Worm (Caenorhabditis elegans) whole organism, dauer: ENCODE results near the gene ZK686.2.

Experiments
- unc-62 ChIP-seq: sonication (generic microtip); optimal IDR thresholded peaks from 2 replicates; lab custom pipeline; 2017; ENCODE audit warnings: missing biosample characterization, missing genetic modification reagents, missing genetic modification characterization

Gene ZK686.2

DNA sequence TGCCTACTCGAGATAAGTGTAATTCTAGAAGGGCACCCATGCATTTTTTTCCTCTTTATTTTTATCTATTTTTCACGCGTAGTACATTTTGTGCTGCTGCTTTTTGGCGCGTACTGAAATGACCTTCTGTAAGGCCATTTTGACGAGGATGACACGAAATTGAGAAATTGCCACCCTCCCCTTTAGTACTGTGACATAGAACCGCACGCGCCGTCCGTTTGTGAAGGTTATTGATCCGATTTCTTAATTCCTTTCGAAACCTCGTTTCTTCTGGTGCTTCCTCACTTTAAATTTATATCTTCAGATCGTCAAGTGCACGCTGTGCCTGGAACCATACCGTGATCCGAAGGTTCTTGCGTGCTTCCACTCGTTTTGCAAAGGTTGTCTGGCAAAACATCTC, 34.8 kb downstream of the ZK686.2 start:
- no peak for TF ChIP-seq unc-62

DNA sequence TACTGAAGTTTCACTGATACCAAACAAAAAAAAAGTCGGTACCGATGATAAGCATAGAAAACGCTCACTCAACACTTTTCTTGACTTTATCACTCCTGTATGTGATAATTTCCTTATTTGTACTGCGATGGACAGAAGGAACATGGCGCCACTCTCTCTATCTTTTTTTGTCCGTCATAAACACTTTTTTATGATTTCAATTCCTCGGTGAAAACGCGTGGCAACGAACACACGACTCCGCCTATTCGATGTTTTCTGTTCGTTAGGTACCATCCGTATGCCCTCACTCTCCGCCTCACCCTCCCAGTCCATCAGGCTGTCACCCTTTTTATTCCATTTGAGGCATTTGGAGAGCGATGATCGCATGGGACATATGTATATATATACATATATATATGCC, 35.5 kb downstream of the ZK686.2 start:
- TF ChIP-seq unc-62 = no peak

DNA sequence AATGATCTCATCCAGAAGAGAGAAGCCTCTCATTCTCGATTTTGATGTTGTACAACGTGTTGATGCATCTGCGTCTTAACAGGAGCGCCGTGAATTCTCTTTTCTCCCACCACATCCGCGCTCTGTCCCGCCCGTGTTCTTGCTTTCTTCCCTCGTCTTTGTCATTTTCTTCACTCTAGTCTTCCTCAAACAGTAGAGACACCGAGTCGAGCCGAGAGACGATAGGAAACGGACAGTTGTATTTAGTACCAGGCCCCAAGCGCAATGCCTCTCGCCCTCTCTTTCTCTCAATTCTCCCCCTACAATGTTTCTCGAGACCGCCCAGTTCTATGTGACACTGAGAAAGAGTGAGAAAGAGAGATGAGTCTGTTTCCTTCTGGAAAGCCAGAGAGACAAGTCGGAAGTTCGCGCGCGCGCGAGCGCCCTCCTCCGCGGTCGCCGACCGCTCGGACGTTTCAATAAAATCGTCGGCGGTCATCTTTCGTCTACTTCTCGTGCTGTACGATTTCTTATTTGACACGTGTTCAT, 36.3 kb downstream of the ZK686.2 start, which contains the start of gene ZK112.4:
Gene ZK112.4, minus strand, starts transcription at position 478 of the 528 bp plus-strand sequence.
- no peak for TF ChIP-seq unc-62

DNA sequence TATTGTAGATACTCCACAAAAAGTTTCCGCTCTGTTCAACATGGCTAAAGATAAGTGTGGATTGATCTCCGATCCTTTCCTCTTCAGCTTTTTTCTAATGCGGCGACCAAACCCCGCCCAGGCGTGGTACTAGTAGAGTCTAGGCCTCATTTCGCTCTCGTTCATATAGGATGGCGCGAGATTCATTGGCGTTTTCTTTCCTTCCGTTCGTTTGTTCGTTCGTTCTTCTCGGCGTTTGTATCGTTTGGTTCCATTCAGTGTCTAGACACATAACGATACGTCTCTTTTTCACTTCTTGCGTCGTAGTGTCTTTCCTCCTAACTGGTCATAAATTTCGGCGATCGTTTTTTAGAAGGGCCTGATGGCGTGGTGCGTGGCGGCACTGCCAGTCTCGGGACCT, 36.8 kb downstream of the ZK686.2 start:
- no peak for TF ChIP-seq unc-62

DNA sequence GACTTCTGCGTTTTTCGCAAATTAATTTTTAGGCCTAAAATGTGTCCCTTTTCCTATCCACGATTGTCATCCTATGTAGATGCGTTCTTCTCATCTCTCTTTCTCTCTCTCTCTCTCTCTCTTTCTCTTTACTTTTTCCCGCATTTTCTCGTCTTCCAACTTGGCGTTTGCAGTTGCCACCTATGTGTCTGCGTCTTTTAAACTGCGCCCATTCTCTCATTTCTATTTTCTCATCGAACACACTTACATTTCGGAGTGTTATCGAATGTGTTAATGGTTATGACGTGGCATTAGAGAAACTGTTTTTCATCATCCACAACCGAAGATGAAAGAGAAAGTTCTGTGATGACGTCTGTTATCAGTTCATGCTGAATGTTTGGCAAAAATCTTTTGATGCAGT, 37.4 kb downstream of the ZK686.2 start:
- no peak for TF ChIP-seq unc-62

DNA sequence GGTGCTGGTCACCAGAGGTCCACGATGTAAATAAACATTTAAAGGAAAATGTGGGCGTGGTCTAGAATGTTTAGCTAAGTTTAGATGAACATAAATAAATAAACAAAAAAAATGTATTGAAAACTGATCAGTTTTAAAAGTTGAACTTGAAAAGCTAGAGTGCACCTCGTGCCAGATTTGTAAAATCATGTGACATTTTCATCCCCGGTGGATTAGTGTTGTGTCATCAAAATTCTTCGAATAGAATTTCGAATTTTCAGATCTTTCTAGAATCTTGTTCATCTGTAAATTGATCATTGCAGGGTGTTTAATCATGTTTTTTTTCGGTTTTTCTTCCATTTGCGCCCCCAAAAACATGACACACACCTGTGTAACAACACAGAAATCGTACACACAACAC, 39.4 kb downstream of the ZK686.2 start:
- TF ChIP-seq unc-62 = no peak

DNA sequence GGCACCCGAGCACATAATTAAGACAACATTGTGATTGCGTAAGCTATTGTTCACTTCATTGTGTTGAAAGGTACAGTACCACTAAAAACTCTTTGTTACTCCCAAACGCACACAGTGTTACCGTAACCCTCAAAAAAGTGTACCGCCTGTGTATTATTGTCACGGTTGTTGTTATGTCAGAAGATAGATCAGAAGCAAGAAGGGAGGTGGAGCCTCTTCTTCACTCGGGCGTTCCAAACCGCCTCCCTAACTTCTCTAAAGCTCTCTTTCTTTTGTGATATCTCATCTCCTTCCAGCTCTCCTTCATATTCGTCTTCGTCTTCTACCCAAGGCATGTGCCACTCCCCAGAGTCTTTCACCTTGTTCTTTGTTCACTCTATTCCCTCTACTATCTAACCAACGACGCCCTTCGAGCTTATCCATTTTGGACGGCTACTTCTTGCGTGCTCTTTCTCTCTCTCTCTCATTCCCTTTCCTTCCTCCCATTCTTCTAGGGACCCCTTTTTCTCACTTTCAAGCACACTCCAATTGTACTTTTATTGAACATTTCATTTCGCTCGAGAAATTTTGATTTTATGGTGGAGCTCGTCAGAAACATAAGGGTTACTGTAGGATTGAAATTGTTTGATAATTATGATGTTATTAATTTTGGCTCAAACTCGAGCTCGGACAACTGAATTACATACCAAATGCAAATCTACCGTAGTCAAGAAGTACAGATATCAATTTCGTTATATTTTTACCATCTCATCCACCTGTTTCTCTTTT, 40.2 kb downstream of the ZK686.2 start:
- no peak for TF ChIP-seq unc-62

DNA sequence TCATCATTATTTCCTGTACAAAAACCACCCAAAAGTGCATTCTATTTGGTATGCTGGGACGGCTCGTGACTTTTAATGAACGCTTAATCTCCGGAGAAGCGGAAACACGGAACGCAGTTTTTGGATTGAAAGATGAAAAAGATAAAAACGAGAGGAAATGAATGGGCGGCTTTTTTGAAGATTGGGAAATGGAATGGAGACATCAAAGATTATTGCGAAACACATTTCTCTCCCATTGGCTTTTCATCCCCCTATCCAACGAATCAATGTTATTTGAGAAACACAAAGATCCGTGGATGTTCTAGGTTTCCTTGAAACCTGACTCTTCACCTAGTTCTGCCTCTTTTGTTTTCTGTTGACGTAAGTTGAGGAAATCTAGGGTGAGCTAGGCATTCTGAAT, 41.4 kb downstream of the ZK686.2 start:
- TF ChIP-seq unc-62 = no peak

DNA sequence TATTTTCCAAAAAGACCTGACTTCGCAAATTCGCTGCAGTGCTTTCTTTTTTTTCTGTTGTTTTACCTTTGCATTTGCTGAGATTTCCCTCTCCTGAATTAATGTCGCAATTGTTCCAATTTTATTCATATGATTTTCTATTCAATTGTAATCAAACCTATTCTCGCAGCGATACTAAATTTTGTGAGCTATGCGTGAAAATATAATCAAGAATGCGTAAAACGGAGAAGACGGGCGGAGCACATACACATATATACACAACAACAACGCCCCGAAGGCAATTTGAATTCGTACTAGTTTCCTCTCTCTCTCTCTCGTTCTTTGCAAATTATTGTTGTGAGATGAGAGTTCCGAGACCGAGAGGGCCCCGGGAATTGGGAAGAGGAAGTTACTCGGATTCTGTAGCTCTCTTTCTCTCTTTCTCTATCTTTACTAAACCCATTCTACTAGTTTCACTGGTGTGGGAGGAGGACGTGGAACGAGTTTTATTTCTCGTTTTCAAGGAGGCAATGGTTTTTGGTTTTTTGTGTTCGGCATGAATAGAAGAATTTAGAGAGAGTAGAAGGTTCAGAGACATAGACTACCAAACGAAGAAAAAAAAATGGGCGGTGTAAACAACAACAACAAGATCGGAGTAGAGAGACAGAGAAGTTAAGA, 42.3 kb downstream of the ZK686.2 start:
- TF ChIP-seq unc-62 = no peak

DNA sequence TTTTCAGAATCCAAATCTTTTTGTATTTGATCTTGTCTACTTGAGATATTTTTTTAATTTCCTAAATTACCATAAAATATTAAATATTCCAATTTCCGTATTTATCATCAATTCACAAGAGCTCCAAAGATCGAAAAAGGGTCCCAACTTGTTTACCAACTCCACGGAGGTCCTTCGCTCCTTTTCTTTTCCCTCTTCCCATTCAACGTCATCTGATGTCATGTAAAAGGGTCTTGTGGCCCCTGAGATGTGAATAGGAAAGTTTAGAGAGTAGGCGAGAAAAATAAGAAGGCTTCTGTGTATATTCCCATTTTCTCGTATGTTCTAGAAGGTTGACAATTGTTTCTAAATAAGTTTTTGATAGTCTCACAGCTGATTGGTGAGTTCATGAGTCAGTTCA, 42.9 kb downstream of the ZK686.2 start:
- TF ChIP-seq unc-62 = no peak

DNA sequence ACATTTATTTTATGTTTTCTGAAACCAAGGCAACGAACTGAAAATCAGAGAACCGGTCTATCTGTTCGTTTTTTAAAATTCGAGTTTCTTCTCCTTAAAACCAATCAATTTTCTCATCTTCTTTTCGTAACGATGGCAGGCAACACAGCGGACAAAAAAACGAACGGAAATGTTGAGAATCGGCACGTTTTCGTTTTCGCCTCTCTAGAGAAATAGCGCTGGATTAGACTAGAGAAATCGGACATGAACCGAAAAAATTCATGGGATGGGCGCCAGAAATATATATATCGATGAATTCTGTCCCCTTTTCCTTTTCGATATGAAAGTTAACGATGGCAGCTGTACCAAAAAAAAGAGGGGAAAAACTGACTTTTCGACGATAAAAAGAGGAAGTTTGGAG, 43.4 kb downstream of the ZK686.2 start:
- TF ChIP-seq unc-62 = no peak

DNA sequence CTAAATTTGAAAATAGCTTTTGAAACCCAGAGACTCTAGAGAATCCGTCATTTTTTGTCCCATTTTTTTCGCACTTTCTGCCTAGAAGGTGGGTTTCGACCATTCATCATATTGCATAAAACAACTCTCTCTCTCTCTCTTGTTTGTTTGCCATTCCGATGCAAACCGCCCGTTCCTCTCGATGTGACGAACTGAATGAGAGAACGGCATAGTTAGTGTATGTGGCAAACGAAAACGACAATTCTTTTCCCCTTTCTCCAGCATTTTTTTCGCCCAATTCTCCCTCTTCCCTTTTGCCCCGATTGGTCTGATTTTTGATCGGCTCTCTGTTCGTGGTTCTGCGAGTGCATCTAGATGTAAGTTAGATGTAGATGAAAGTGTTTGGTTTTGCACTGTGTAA, 44.3 kb downstream of the ZK686.2 start:
- TF ChIP-seq unc-62 = no peak

DNA sequence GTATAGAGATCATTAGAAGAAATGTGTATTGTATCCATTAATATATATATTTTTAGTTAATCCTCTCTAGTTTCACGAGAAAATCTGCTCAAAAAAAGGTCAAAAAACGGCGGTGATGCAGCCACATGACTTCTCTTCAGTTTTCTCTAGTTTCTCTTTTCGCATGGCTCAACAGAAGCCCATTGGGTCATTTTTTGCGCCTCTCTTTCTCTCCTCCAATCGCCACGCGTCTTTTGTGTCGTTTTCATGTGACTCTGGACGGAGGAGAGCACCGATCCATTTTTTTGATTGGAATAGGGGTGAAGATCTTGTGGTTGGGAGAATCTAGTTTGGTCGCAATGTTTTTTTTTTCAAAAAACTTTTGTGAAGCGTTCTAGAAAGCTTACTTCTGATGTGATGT, 45.0 kb downstream of the ZK686.2 start:
- no peak for TF ChIP-seq unc-62

DNA sequence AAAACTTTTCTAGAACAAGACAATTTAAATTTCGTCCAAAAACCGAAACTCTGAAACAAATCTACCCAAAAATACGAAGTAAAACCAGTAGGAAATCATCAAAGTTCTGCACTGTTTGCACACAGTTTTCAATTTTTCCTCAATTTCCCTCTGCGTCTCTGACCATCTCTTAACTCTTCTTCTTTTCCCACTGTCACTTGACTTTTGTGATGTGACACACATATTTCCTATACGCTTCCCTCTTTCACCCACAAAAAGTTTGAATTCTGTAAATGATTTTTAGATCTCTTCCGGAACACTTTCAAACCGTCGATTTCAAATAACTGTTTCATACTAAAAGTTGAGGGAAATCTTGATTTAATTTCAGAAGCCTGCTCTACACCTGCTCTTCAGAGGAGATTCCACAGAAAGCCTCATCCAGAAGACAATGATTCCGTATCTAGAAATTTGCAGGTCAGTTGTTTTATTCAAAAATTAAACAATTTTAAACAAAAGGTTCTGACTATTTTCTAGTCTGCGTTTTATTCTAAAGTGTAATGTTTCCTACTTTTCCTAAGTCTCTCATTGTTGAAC, 46.4 kb downstream of the ZK686.2 start, which contains the start of gene ncl-1:
Gene ncl-1, plus strand, starts transcription at position 366 of the 573 bp plus-strand sequence.
- no peak for TF ChIP-seq unc-62

DNA sequence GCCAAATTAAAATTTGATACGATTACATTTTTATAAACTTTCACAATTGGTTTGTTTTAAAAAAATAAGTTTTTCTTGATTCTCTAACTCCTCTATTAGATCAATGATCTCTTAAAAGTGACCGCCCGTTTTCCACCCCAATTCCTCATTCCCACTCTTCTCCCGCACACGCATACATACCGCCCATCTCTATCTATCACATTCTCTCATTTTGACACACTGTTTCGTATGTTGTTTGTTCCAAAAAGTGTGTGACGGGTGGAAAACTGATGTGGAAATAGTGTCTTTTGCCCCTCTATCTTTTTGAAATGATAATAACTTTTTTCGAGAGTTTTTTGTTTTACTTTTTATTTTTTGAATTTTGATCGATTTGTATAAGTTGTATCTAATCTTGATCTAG, 47.5 kb downstream of the ZK686.2 start:
- no peak for TF ChIP-seq unc-62

DNA sequence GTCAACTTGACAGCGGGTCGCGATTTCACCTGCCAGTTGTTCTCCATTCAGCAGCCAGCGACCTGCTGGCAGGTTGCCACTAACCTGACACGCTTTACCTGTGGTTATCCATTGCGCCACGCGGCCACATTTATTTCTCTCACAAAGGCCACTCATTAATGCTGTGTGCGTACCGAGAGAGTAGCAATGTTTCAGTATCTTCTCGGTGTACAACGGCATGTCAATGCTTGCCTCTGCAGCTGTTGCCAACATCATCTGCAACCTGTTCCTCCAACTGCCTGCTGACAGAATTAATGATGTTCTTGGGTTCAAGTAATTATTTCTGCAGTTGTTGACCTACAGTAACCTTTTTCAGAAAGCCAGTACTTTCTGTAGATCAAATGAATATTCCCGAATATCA, 49.3 kb downstream of the ZK686.2 start:
- no peak for TF ChIP-seq unc-62
